Worm (Caenorhabditis elegans) whole organism, L2 larva: Measurements from ENCODE around the gene gei-6.

Experiments
- R02D3.7 ChIP-seq: fragments of 150-350 bp; optimal IDR thresholded peaks from 2 replicates; lab custom pipeline; 2014; ENCODE audit warnings: missing biosample characterization, missing genetic modification characterization
- Y55F3AM.14 ChIP-seq: fragments of 200-800 bp; sonication (Bioruptor generic); optimal IDR thresholded peaks from 2 replicates; lab custom pipeline; 2018; ENCODE audit warnings: mild to moderate bottlenecking, missing genetic modification characterization, missing compliant biosample characterization
- ZK546.5 ChIP-seq: sonication (generic microtip); optimal IDR thresholded peaks from 2 replicates; lab custom pipeline; 2017; ENCODE audit warnings: missing biosample characterization, missing genetic modification characterization
- alr-1 ChIP-seq: fragments of 150-350 bp; optimal IDR thresholded peaks from 2 replicates; lab custom pipeline; 2014; ENCODE audit warnings: missing biosample characterization, missing genetic modification characterization
- aly-2 ChIP-seq: fragments of 150-350 bp; optimal IDR thresholded peaks from 2 replicates; lab custom pipeline; 2014; ENCODE audit warnings: missing biosample characterization, missing genetic modification characterization
- ama-1 ChIP-seq: fragments of 150-350 bp; optimal IDR thresholded peaks from 2 replicates; lab custom pipeline; 2018; ENCODE audit warnings: inconsistent platforms
- blmp-1 ChIP-seq: sonication (generic microtip); optimal IDR thresholded peaks from 2 replicates; lab custom pipeline; 2017; ENCODE audit warnings: missing genetic modification characterization, mild to moderate bottlenecking, missing compliant biosample characterization, antibody characterized with exemption, moderate library complexity; ENCODE audit not compliant: insufficient read depth
- ceh-16 ChIP-seq: fragments of 150-350 bp; optimal IDR thresholded peaks from 2 replicates; lab custom pipeline; 2014; ENCODE audit warnings: missing biosample characterization, missing genetic modification characterization
- ceh-82 ChIP-seq: fragments of 150-350 bp; optimal IDR thresholded peaks from 2 replicates; lab custom pipeline; 2014; ENCODE audit warnings: missing biosample characterization, missing genetic modification characterization
- crh-2 ChIP-seq: sonication (generic microtip); optimal IDR thresholded peaks from 2 replicates; lab custom pipeline; 2017; ENCODE audit warnings: missing biosample characterization, missing genetic modification characterization
- dmd-4 ChIP-seq: sonication (generic microtip); optimal IDR thresholded peaks from 2 replicates; lab custom pipeline; 2017; ENCODE audit warnings: missing biosample characterization, missing genetic modification characterization
- egl-27 ChIP-seq: sonication (generic microtip); optimal IDR thresholded peaks from 3 replicates; lab custom pipeline; 2017; ENCODE audit warnings: missing biosample characterization, missing genetic modification reagents, missing genetic modification characterization
- elt-1 ChIP-seq: fragments of 150-350 bp; optimal IDR thresholded peaks from 2 replicates; lab custom pipeline; 2014; ENCODE audit warnings: missing biosample characterization, missing genetic modification characterization
- elt-3 ChIP-seq: sonication (generic microtip); optimal IDR thresholded peaks from 2 replicates; lab custom pipeline; 2017; ENCODE audit warnings: missing biosample characterization, missing genetic modification characterization
- fos-1 ChIP-seq: fragments of 150-350 bp; optimal IDR thresholded peaks from 2 replicates; lab custom pipeline; 2014; ENCODE audit warnings: missing biosample characterization, missing genetic modification characterization
- gmeb-1 ChIP-seq: fragments of 150-350 bp; optimal IDR thresholded peaks from 2 replicates; lab custom pipeline; 2014; ENCODE audit warnings: missing biosample characterization, missing genetic modification characterization
- lin-11 ChIP-seq: fragments of 150-350 bp; sonication (generic microtip); optimal IDR thresholded peaks from 2 replicates; lab custom pipeline; 2014; ENCODE audit warnings: missing biosample characterization, missing genetic modification characterization, inconsistent platforms, mixed read lengths
- lin-13 ChIP-seq: fragments of 150-350 bp; optimal IDR thresholded peaks from 2 replicates; lab custom pipeline; 2014; ENCODE audit warnings: missing biosample characterization, missing genetic modification reagents, missing genetic modification characterization
- lin-39 ChIP-seq: fragments of 150-350 bp; optimal IDR thresholded peaks from 2 replicates; lab custom pipeline; 2014; ENCODE audit warnings: missing biosample characterization, missing genetic modification reagents, missing genetic modification characterization
- lsy-2 ChIP-seq, 2 experiments: fragments of 150-350 bp in 1 of 2; sonication (generic microtip) in 1 of 2; optimal IDR thresholded peaks; 2 replicates each; lab custom pipeline; 2014 to 2017; ENCODE audit warnings: missing biosample characterization in 2 of 2, missing genetic modification characterization in 2 of 2
- mdl-1 ChIP-seq, 2 experiments: fragments of 150-350 bp in 1 of 2; sonication (generic microtip) in 1 of 2; optimal IDR thresholded peaks; 2 replicates each; lab custom pipeline; 2017; ENCODE audit warnings: missing biosample characterization in 2 of 2, missing genetic modification characterization in 2 of 2
- nhr-10 ChIP-seq: sonication (generic microtip); optimal IDR thresholded peaks from 2 replicates; lab custom pipeline; 2017; ENCODE audit warnings: missing biosample characterization, missing genetic modification characterization
- nhr-11 ChIP-seq: fragments of 150-350 bp; optimal IDR thresholded peaks from 2 replicates; lab custom pipeline; 2014; ENCODE audit warnings: missing biosample characterization, missing genetic modification characterization
- nhr-12 ChIP-seq: fragments of 150-350 bp; optimal IDR thresholded peaks from 2 replicates; lab custom pipeline; 2014; ENCODE audit warnings: missing biosample characterization, missing genetic modification characterization
- nhr-129 ChIP-seq: fragments of 150-350 bp; optimal IDR thresholded peaks from 2 replicates; lab custom pipeline; 2014; ENCODE audit warnings: missing biosample characterization, missing genetic modification characterization
- nhr-21 ChIP-seq: fragments of 150-350 bp; optimal IDR thresholded peaks from 2 replicates; lab custom pipeline; 2014; ENCODE audit warnings: missing biosample characterization, missing genetic modification characterization
- nhr-237 ChIP-seq: fragments of 150-350 bp; optimal IDR thresholded peaks from 2 replicates; lab custom pipeline; 2014; ENCODE audit warnings: missing biosample characterization, missing genetic modification characterization
- nhr-77 ChIP-seq: fragments of 150-350 bp; optimal IDR thresholded peaks from 2 replicates; lab custom pipeline; 2014; ENCODE audit warnings: missing biosample characterization, missing genetic modification characterization
- skn-1 ChIP-seq: sonication (generic microtip); optimal IDR thresholded peaks from 2 replicates; lab custom pipeline; 2017; ENCODE audit warnings: missing biosample characterization, missing genetic modification characterization
- sma-3 ChIP-seq: sonication (generic microtip); optimal IDR thresholded peaks from 2 replicates; lab custom pipeline; 2016; ENCODE audit warnings: missing genetic modification reagents, missing genetic modification characterization, missing compliant biosample characterization
- sma-9 ChIP-seq, 2 experiments: fragments of 150-350 bp in 1 of 2; sonication (generic microtip) in 1 of 2; optimal IDR thresholded peaks; 2 replicates each; lab custom pipeline; 2014 to 2016; ENCODE audit warnings: missing genetic modification characterization in 2 of 2, mild to moderate bottlenecking in 1 of 2, missing biosample characterization in 1 of 2, missing compliant biosample characterization in 1 of 2, missing genetic modification reagents in 1 of 2, moderate library complexity in 1 of 2
- snpc-4 ChIP-seq: fragments of 150-350 bp; optimal IDR thresholded peaks from 2 replicates; lab custom pipeline; 2014; ENCODE audit warnings: missing biosample characterization, missing genetic modification characterization
- unc-62 ChIP-seq: fragments of 150-350 bp; optimal IDR thresholded peaks from 2 replicates; lab custom pipeline; 2014; ENCODE audit warnings: missing biosample characterization, missing genetic modification reagents, missing genetic modification characterization
- zag-1 ChIP-seq: fragments of 150-350 bp; optimal IDR thresholded peaks from 2 replicates; lab custom pipeline; 2014; ENCODE audit warnings: missing biosample characterization, missing genetic modification characterization
- ztf-11 ChIP-seq: sonication (generic microtip); optimal IDR thresholded peaks from 2 replicates; lab custom pipeline; 2017; ENCODE audit warnings: missing biosample characterization, missing genetic modification characterization
- ztf-4 ChIP-seq: fragments of 150-350 bp; optimal IDR thresholded peaks from 2 replicates; lab custom pipeline; 2014; ENCODE audit warnings: missing biosample characterization, missing genetic modification characterization

The gei-6 gene

DNA sequence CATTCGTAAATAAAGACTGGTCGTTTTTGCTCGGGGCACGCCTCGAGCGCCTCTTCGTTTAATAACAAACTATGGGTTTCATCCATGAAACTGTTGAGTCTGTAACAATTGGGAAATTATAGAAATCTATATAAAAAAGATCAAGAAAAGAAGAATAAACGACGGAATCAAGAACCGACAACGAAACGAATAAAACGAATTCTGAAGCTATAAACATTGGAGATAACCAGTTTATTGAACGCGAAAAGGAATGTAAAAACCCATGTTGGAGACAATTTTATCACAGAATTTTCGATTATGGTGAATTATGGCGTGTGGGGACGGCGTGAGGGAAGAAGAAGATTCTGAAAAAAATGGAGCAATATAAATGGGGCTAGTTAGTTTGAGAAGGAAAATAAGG, 15.8 kb downstream of the gei-6 start, which contains the start of gene soap-1:
Gene soap-1, minus strand, starts transcription at position 101 of the 400 bp plus-strand sequence.
- TF ChIP-seq blmp-1 (tag; lab: Kevin White, UChicago) = no peak
- TF ChIP-seq lsy-2 (tag; optimal IDR thresholded peaks at IDR 0.05; lab: Kevin White, UChicago) = no peak
- TF ChIP-seq ztf-11 (tag; lab: Kevin White, UChicago) = no peak
- no peak for TF ChIP-seq fos-1
- TF ChIP-seq egl-27 (tag; lab: Kevin White, UChicago) = no peak
- no peak for TF ChIP-seq sma-9 (GFP tag; optimal IDR thresholded peaks at IDR 0.05; lab: Kevin White, UChicago)
- TF ChIP-seq sma-9 (tag; optimal IDR thresholded peaks at IDR 0.05; lab: Kevin White, UChicago) = no peak
- TF ChIP-seq zag-1 (tag; lab: Kevin White, UChicago) = no peak
- no peak for TF ChIP-seq nhr-237
- TF ChIP-seq, all 48 proteins: peak for 0

DNA sequence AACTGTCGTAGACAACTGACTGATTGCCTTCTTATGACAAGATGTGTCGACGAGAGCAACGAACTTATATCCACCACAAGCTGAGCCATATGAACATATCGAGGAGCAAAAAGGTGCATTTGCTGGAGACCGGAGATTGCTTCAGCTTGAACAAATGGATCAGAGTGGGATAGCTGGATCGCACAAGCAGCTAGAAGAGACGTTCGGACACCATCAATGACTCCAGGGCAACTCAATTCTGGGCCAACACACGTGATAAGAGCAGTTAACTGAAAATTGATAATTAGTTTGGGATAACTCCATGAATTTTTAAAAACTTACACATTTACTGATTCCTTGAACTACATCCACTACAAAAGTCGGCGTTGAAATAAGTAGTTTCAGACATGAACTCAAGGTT, 21.6 kb downstream of the gei-6 start:
- TF ChIP-seq nhr-11 (tag; lab: Kevin White, UChicago) = no peak
- TF ChIP-seq ztf-4 (tag; lab: Kevin White, UChicago) = no peak
- TF ChIP-seq lin-39 (tag; lab: Kevin White, UChicago) = no peak
- no peak for TF ChIP-seq aly-2 (tag; lab: Kevin White, UChicago)
- no peak for TF ChIP-seq egl-27 (tag; lab: Kevin White, UChicago)
- no peak for TF ChIP-seq nhr-77
- no peak for TF ChIP-seq sma-3
- no peak for TF ChIP-seq ama-1 (lab: Kevin White, UChicago)
- no peak for TF ChIP-seq alr-1 (tag; lab: Kevin White, UChicago)
- no peak for TF ChIP-seq elt-3 (tag; lab: Kevin White, UChicago)
- TF ChIP-seq dmd-4 (tag; lab: Kevin White, UChicago) = no peak
- no peak for TF ChIP-seq lsy-2 (tag; optimal IDR thresholded peaks at IDR 0.05; lab: Kevin White, UChicago)
- TF ChIP-seq nhr-10 (tag; lab: Kevin White, UChicago) = no peak
- TF ChIP-seq snpc-4 (tag; lab: Kevin White, UChicago) = no peak
- no peak for TF ChIP-seq fos-1
- no peak for TF ChIP-seq nhr-129
- TF ChIP-seq skn-1 = no peak
- no peak for TF ChIP-seq crh-2 (tag; lab: Kevin White, UChicago)
- TF ChIP-seq, all 48 proteins: peak for 0

DNA sequence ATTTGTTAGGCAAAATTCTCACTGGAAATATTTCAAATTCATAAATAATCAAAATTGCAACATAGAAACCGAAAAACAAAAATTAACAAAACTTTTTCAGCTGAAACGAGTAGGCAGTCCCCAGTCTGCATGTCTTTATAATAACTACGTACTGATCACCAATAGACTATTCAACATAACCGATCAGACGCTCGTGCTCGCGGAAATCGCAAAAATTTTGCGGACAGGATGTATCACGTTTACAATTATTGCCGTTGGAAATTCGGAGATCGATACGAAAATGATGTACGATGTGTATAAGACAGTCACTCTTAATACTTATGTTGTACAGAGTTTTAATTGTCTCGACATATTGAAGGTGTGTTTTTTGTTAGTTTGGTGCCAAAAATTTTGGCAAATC, 29.3 kb downstream of the gei-6 start:
- TF ChIP-seq fos-1 = no peak

DNA sequence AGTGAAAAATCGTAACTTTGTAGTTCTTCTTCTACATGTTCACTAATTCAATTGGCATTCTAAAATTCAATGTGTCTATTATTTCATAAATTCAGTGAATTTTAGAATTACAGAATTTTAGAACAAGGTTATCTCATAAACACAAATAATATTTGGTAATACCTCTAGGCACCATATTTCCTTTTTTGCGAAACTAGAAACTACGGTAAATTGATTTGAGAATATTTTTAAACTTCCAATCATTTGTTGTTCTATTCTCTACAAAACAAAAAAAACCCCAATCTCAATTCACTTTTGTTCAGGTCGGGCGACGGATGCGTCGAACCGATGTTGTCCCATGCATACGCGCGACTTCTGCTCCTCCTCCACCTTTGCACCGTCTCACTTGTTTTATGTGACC, 30.7 kb downstream of the gei-6 start, which contains the start of gene F09G2.1:
Gene F09G2.1, plus strand, starts transcription at position 301 of the 400 bp plus-strand sequence.
- no peak for TF ChIP-seq nhr-10 (tag; lab: Kevin White, UChicago)
- TF ChIP-seq alr-1 (tag; lab: Kevin White, UChicago) = no peak
- TF ChIP-seq sma-9 (GFP tag; optimal IDR thresholded peaks at IDR 0.05; lab: Kevin White, UChicago) = no peak
- TF ChIP-seq sma-9 (tag; optimal IDR thresholded peaks at IDR 0.05; lab: Kevin White, UChicago) = no peak
- no peak for TF ChIP-seq R02D3.7 (tag; lab: Kevin White, UChicago)
- no peak for TF ChIP-seq elt-1 (tag; lab: Kevin White, UChicago)
- no peak for TF ChIP-seq nhr-11 (tag; lab: Kevin White, UChicago)
- no peak for TF ChIP-seq skn-1
- TF ChIP-seq unc-62 = no peak
- TF ChIP-seq lsy-2 (tag; optimal IDR thresholded peaks at IDR 0.05; lab: Kevin White, UChicago) = no peak

DNA sequence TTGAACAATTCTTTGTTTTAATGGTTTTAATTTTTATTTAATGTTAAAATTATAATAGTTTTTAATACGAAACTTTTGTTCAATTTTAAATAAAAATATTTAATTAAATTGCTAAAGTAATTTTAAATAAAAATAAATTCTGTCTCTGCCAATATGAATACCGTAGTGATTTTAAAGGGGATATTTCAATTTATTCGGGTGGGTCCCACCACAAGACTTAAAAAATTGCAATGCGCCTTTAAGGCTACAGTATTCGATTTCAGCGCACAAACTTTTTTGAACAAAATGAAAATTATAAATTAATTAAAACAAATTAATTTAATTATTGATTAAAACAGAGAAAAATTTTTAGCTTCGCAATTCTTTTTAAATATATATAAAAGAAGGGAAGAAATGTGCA, 31.6 kb downstream of the gei-6 start:
- TF ChIP-seq lin-11 (no peak), ceh-82 (tag; lab: Kevin White, UChicago) (no peak), ZK546.5 (no peak), lin-13 (GFP tag; lab: Kevin White, UChicago) (no peak), fos-1 (no peak), mdl-1 (tag; optimal IDR thresholded peaks at IDR 0.05; lab: Kevin White, UChicago) (no peak), nhr-129 (no peak), nhr-21 (no peak), Y55F3AM.14 (GFP tag; lab: Kevin White, UChicago) (no peak), ztf-11 (tag; lab: Kevin White, UChicago) (no peak), ceh-16 (tag; lab: Kevin White, UChicago) (no peak), gmeb-1 (tag; lab: Kevin White, UChicago) (no peak), R02D3.7 (tag; lab: Kevin White, UChicago) (no peak), ztf-4 (tag; lab: Kevin White, UChicago) (no peak), nhr-12 (tag; lab: Kevin White, UChicago) (no peak)
